Worm (Caenorhabditis elegans) whole organism, L4 larva: ENCODE measurements around the gene Y45F3A.4.

Experiments
- F10B5.3 ChIP-seq: sonication (generic microtip); optimal IDR thresholded peaks from 2 replicates; lab custom pipeline; 2016; ENCODE audit warnings: mild to moderate bottlenecking, missing genetic modification characterization, missing compliant biosample characterization
- F26F4.8 ChIP-seq: fragments of 200-800 bp; sonication (Bioruptor generic); conservative IDR thresholded peaks from 2 replicates; pipeline ENCODE4 v1.3.6; 2022; ENCODE audit warnings: missing genetic modification characterization, missing compliant biosample characterization
- Y105C5A.15 ChIP-seq: fragments of 200-800 bp; sonication (Bioruptor generic); IDR thresholded peaks from 2 replicates; pipeline ENCODE4 v1.3.6; 2022; ENCODE audit warnings: missing genetic modification characterization, missing compliant biosample characterization
- Y48G9A.11 ChIP-seq: fragments of 200-800 bp; sonication (Bioruptor generic); IDR thresholded peaks from 2 replicates; pipeline ENCODE4 v1.3.6; 2022; ENCODE audit warnings: missing genetic modification reagents, missing genetic modification characterization, missing compliant biosample characterization
- Y5F2A.4 ChIP-seq: fragments of 200-800 bp; sonication (Bioruptor generic); optimal IDR thresholded peaks from 2 replicates; lab custom pipeline; 2018; ENCODE audit warnings: mild to moderate bottlenecking, missing genetic modification characterization, missing compliant biosample characterization
- ZK337.2 ChIP-seq: fragments of 200-800 bp; sonication (Bioruptor generic); IDR thresholded peaks from 2 replicates; pipeline ENCODE4 v1.3.6; 2022; ENCODE audit warnings: missing genetic modification reagents, missing genetic modification characterization, missing compliant biosample characterization
- ama-1 ChIP-seq: fragments of 150-350 bp; optimal IDR thresholded peaks from 2 replicates; lab custom pipeline; 2014; ENCODE audit warnings: inconsistent platforms, mixed read lengths
- attf-4 ChIP-seq: sonication (generic microtip); optimal IDR thresholded peaks from 3 replicates; lab custom pipeline; 2017; ENCODE audit warnings: missing biosample characterization, missing genetic modification characterization
- ceh-20 ChIP-seq: fragments of 200-800 bp; sonication (Bioruptor generic); IDR thresholded peaks from 2 replicates; pipeline ENCODE4 v1.3.6; 2022; ENCODE audit warnings: missing genetic modification reagents, missing genetic modification characterization, missing compliant biosample characterization
- ceh-32 ChIP-seq: sonication (generic microtip); optimal IDR thresholded peaks from 2 replicates; lab custom pipeline; 2016; ENCODE audit warnings: mild to moderate bottlenecking, missing genetic modification characterization, missing compliant biosample characterization; ENCODE audit not compliant: poor library complexity
- ceh-44 ChIP-seq: fragments of 200-800 bp; sonication (Bioruptor generic); IDR thresholded peaks from 2 replicates; pipeline ENCODE4 v1.3.6; 2022; ENCODE audit warnings: missing genetic modification reagents, missing genetic modification characterization, missing compliant biosample characterization
- ces-1 ChIP-seq: fragments of 150-350 bp; sonication (generic microtip); optimal IDR thresholded peaks from 4 replicates; lab custom pipeline; 2014; ENCODE audit warnings: missing biosample characterization, missing genetic modification reagents, missing genetic modification characterization
- cey-2 ChIP-seq: sonication (generic microtip); optimal IDR thresholded peaks from 3 replicates; lab custom pipeline; 2017; ENCODE audit warnings: missing genetic modification characterization, mild to moderate bottlenecking, missing compliant biosample characterization, antibody characterized with exemption, borderline replicate concordance; ENCODE audit not compliant: insufficient read depth
- daf-16 ChIP-seq, 3 experiments: sonication (generic microtip); optimal IDR thresholded peaks; 2 replicates each; lab custom pipeline; 2016 to 2017; ENCODE audit warnings: missing genetic modification characterization in 3 of 3, missing genetic modification reagents in 3 of 3, mild to moderate bottlenecking in 2 of 3, missing compliant biosample characterization in 2 of 3, missing biosample characterization in 1 of 3, moderate library complexity in 1 of 3
- daf-8 ChIP-seq: fragments of 200-800 bp; sonication (Bioruptor generic); IDR thresholded peaks from 2 replicates; pipeline ENCODE4 v1.3.6; 2022; ENCODE audit warnings: missing genetic modification characterization, missing compliant biosample characterization
- dmd-8 ChIP-seq: fragments of 200-800 bp; sonication (Bioruptor generic); IDR thresholded peaks from 2 replicates; pipeline ENCODE4 v1.3.6; 2022; ENCODE audit warnings: missing genetic modification characterization, missing compliant biosample characterization
- dve-1 ChIP-seq: sonication (generic microtip); optimal IDR thresholded peaks from 2 replicates; lab custom pipeline; 2017; ENCODE audit warnings: antibody characterized with exemption, mild to moderate bottlenecking, missing genetic modification characterization, missing compliant biosample characterization; ENCODE audit not compliant: insufficient read depth
- egl-27 ChIP-seq: sonication (generic microtip); optimal IDR thresholded peaks from 3 replicates; lab custom pipeline; 2017; ENCODE audit warnings: missing biosample characterization, missing genetic modification reagents, missing genetic modification characterization
- hif-1 ChIP-seq, 2 experiments: sonication (generic microtip); optimal IDR thresholded peaks; 2 replicates each; lab custom pipeline; 2016 to 2017; ENCODE audit warnings: missing compliant biosample characterization in 2 of 2, missing genetic modification characterization in 2 of 2, missing genetic modification reagents in 2 of 2, missing genotype in 2 of 2, mild to moderate bottlenecking in 1 of 2
- hlh-30 ChIP-seq: sonication (generic microtip); optimal IDR thresholded peaks from 2 replicates; lab custom pipeline; 2017; ENCODE audit warnings: antibody characterized with exemption, mild to moderate bottlenecking, missing genetic modification characterization, missing compliant biosample characterization; ENCODE audit not compliant: insufficient read depth
- hmg-1.1 ChIP-seq: fragments of 200-800 bp; sonication (Bioruptor generic); IDR thresholded peaks from 2 replicates; pipeline ENCODE4 v1.3.6; 2022; ENCODE audit warnings: missing genetic modification reagents, missing genetic modification characterization, missing compliant biosample characterization
- jun-1 ChIP-seq: fragments of 150-350 bp; optimal IDR thresholded peaks from 2 replicates; lab custom pipeline; 2014; ENCODE audit warnings: missing biosample characterization, missing genetic modification reagents, missing genetic modification characterization
- lim-7 ChIP-seq: fragments of 200-800 bp; sonication (Bioruptor generic); IDR thresholded peaks from 2 replicates; pipeline ENCODE4 v1.3.6; 2022; ENCODE audit warnings: missing genetic modification characterization, missing compliant biosample characterization
- lin-1 ChIP-seq: fragments of 200-800 bp; sonication (Bioruptor generic); IDR thresholded peaks from 2 replicates; pipeline ENCODE4 v1.3.6; 2022; ENCODE audit warnings: missing genetic modification reagents, missing genetic modification characterization, missing compliant biosample characterization
- lin-15B ChIP-seq: fragments of 150-350 bp; sonication (generic microtip); optimal IDR thresholded peaks from 3 replicates; lab custom pipeline; 2014; ENCODE audit warnings: missing biosample characterization, missing genetic modification characterization
- lir-3 ChIP-seq: sonication (generic microtip); optimal IDR thresholded peaks from 2 replicates; lab custom pipeline; 2016; ENCODE audit warnings: mild to moderate bottlenecking, missing genetic modification characterization, missing compliant biosample characterization
- lsy-2 ChIP-seq, 2 experiments: fragments of 150-350 bp in 1 of 2; sonication (generic microtip) in 1 of 2; optimal IDR thresholded peaks; 2 replicates each; lab custom pipeline; 2014 to 2017; ENCODE audit warnings: missing biosample characterization in 2 of 2, missing genetic modification characterization in 2 of 2
- madf-5 ChIP-seq, 2 experiments: fragments of 200-800 bp; sonication (Bioruptor generic); IDR thresholded peaks; 2 replicates each; pipeline ENCODE4 v1.3.6; 2022; ENCODE audit warnings: missing compliant biosample characterization in 2 of 2, missing genetic modification characterization in 2 of 2
- mdl-1 ChIP-seq, 2 experiments: fragments of 150-350 bp in 1 of 2; sonication (generic microtip) in 1 of 2; optimal IDR thresholded peaks; 2 replicates each; lab custom pipeline; 2014 to 2017; ENCODE audit warnings: missing biosample characterization in 2 of 2, missing genetic modification characterization in 2 of 2
- mdt-29 ChIP-seq: fragments of 200-800 bp; sonication (Bioruptor generic); IDR thresholded peaks from 2 replicates; pipeline ENCODE4 v1.3.6; 2022; ENCODE audit warnings: missing genetic modification reagents, missing genetic modification characterization, missing compliant biosample characterization
- mxl-2 ChIP-seq: fragments of 200-800 bp; sonication (Bioruptor generic); conservative IDR thresholded peaks from 2 replicates; pipeline ENCODE4 v1.3.6; 2022; ENCODE audit warnings: missing genetic modification reagents, missing genetic modification characterization, missing compliant biosample characterization
- nhr-10 ChIP-seq: fragments of 150-350 bp; optimal IDR thresholded peaks from 2 replicates; lab custom pipeline; 2014; ENCODE audit warnings: missing biosample characterization, missing genetic modification characterization
- nhr-11 ChIP-seq: fragments of 150-350 bp; optimal IDR thresholded peaks from 2 replicates; lab custom pipeline; 2014; ENCODE audit warnings: missing biosample characterization, missing genetic modification characterization
- nhr-237 ChIP-seq: sonication (generic microtip); optimal IDR thresholded peaks from 2 replicates; lab custom pipeline; 2017; ENCODE audit warnings: missing biosample characterization, missing genetic modification characterization
- nhr-25 ChIP-seq: sonication (generic microtip); optimal IDR thresholded peaks from 2 replicates; lab custom pipeline; 2017; ENCODE audit warnings: missing genetic modification characterization, mild to moderate bottlenecking, missing compliant biosample characterization, antibody characterized with exemption, moderate library complexity, borderline replicate concordance; ENCODE audit not compliant: insufficient read depth
- nhr-28 ChIP-seq: fragments of 150-350 bp; optimal IDR thresholded peaks from 2 replicates; lab custom pipeline; 2014; ENCODE audit warnings: missing biosample characterization, missing genetic modification characterization
- nhr-42 ChIP-seq: fragments of 200-800 bp; sonication (Bioruptor generic); IDR thresholded peaks from 2 replicates; pipeline ENCODE4 v1.3.6; 2022; ENCODE audit warnings: missing genetic modification characterization, missing compliant biosample characterization
- nhr-48 ChIP-seq: sonication (generic microtip); optimal IDR thresholded peaks from 2 replicates; lab custom pipeline; 2016; ENCODE audit warnings: mild to moderate bottlenecking, missing genetic modification characterization, missing compliant biosample characterization
- rbr-2 ChIP-seq: sonication (generic microtip); optimal IDR thresholded peaks from 2 replicates; lab custom pipeline; 2016; ENCODE audit warnings: missing genotype, missing genetic modification characterization, missing compliant biosample characterization
- saeg-2 ChIP-seq: fragments of 200-800 bp; sonication (Bioruptor generic); IDR thresholded peaks from 2 replicates; pipeline ENCODE4 v1.3.6; 2022; ENCODE audit warnings: missing genetic modification reagents, missing genetic modification characterization, missing compliant biosample characterization
- sdz-12 ChIP-seq: fragments of 200-800 bp; sonication (Bioruptor generic); optimal IDR thresholded peaks from 2 replicates; lab custom pipeline; 2018; ENCODE audit warnings: mild to moderate bottlenecking, missing genetic modification characterization, missing compliant biosample characterization
- set-16 ChIP-seq: fragments of 200-800 bp; sonication (Bioruptor generic); IDR thresholded peaks from 2 replicates; pipeline ENCODE4 v1.3.6; 2022; ENCODE audit warnings: missing genetic modification reagents, missing genetic modification characterization, missing compliant biosample characterization
- skn-1 ChIP-seq: fragments of 150-350 bp; optimal IDR thresholded peaks from 2 replicates; lab custom pipeline; 2014; ENCODE audit warnings: missing biosample characterization, missing genetic modification characterization
- snpc-1.2 ChIP-seq: fragments of 200-800 bp; sonication (Bioruptor generic); IDR thresholded peaks from 2 replicates; pipeline ENCODE4 v1.3.6; 2022; ENCODE audit warnings: missing genetic modification reagents, missing genetic modification characterization, missing compliant biosample characterization
- spr-3 ChIP-seq: fragments of 200-800 bp; sonication (Bioruptor generic); optimal IDR thresholded peaks from 2 replicates; lab custom pipeline; 2018; ENCODE audit warnings: mild to moderate bottlenecking, missing genetic modification characterization, missing compliant biosample characterization
- unc-130 ChIP-seq: sonication (generic microtip); optimal IDR thresholded peaks from 2 replicates; lab custom pipeline; 2016; ENCODE audit warnings: missing genetic modification reagents, missing genetic modification characterization, missing compliant biosample characterization
- unc-39 ChIP-seq: sonication (generic microtip); optimal IDR thresholded peaks from 2 replicates; lab custom pipeline; 2017; ENCODE audit warnings: missing biosample characterization, missing genetic modification characterization
- zag-1 ChIP-seq: fragments of 150-350 bp; optimal IDR thresholded peaks from 2 replicates; lab custom pipeline; 2014; ENCODE audit warnings: missing biosample characterization, missing genetic modification characterization
- zip-11 ChIP-seq: fragments of 200-800 bp; sonication (Bioruptor generic); IDR thresholded peaks from 2 replicates; pipeline ENCODE4 v1.3.6; 2022; ENCODE audit warnings: missing genetic modification characterization, missing compliant biosample characterization
- zip-2 ChIP-seq: fragments of 150-350 bp; optimal IDR thresholded peaks from 2 replicates; lab custom pipeline; 2014; ENCODE audit warnings: missing biosample characterization, missing genetic modification characterization
- ztf-11 ChIP-seq: fragments of 150-350 bp; optimal IDR thresholded peaks from 2 replicates; lab custom pipeline; 2014; ENCODE audit warnings: missing biosample characterization, missing genetic modification characterization

Y45F3A.4 gene

DNA sequence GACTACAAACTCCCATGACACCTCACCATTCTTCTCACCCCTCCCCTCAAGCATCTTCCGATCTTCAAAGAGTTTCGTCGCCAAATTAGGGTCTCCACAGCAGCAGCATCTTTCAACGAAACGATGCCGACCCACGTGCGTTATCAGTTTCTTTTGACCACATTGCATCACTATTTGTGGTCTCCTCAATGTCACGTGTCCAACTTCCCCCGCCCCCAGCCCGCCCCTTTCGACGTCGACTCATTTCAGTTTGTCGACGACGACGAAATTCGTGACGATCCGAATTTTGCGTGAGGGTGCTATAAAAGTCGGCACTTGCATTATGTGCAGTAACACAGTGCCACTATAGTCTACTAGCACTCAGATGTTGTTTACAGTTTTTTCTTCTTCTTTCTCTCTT is 41.0 kb downstream of the Y45F3A.4 start (continued):
- no peak for TF ChIP-seq zag-1 (tag; lab: Kevin White, UChicago)
- TF ChIP-seq daf-16 (GFP tag; optimal IDR thresholded peaks at IDR 0.05; lab: Kevin White, UChicago), result no peak
- peak; percentile 41 for TF ChIP-seq daf-16 (tag; optimal IDR thresholded peaks at IDR 0.05; lab: Kevin White, UChicago)
- TF ChIP-seq lin-15B (tag; lab: Kevin White, UChicago), result no peak
- no peak for TF ChIP-seq Y5F2A.4 (GFP tag; lab: Kevin White, UChicago)
- TF ChIP-seq ama-1 (lab: Kevin White, UChicago), result no peak
- TF ChIP-seq ceh-44, result no peak
- TF ChIP-seq nhr-11 (tag; lab: Kevin White, UChicago), result no peak
- TF ChIP-seq Y105C5A.15 (GFP tag; lab: Robert Waterston, UW), result no peak
- TF ChIP-seq skn-1 (tag; lab: Kevin White, UChicago), result no peak
- no peak for TF ChIP-seq unc-39 (tag; lab: Kevin White, UChicago)
- TF ChIP-seq hlh-30 (tag; lab: Kevin White, UChicago), result peak; percentile 80
- TF ChIP-seq lin-1 (GFP tag; lab: Robert Waterston, UW), result 0 out of 2 replicates have a peak, but pooled peaks have one; percentile 23
- no peak for TF ChIP-seq nhr-25
- TF ChIP-seq ztf-11, result no peak
- no peak for TF ChIP-seq sdz-12 (GFP tag; lab: Kevin White, UChicago)
- TF ChIP-seq mxl-2 (GFP tag; lab: Robert Waterston, UW), result peak; percentile 73
- TF ChIP-seq unc-130 (GFP tag; lab: Kevin White, UChicago), result no peak
- TF ChIP-seq nhr-28 (tag; lab: Kevin White, UChicago), result peak; percentile 87
- no peak for TF ChIP-seq ceh-20 (GFP tag; lab: Robert Waterston, UW)
- TF ChIP-seq hmg-1.1 (GFP tag; lab: Robert Waterston, UW), result 0 out of 2 replicates have a peak, but pooled peaks have one; percentile 40
- TF ChIP-seq attf-4 (tag; lab: Kevin White, UChicago), result no peak
- peak; percentile 70 for TF ChIP-seq dve-1
- TF ChIP-seq ZK337.2, result no peak
- TF ChIP-seq daf-8, result no peak
- TF ChIP-seq nhr-10 (tag; lab: Kevin White, UChicago), result peak; percentile 12
- no peak for TF ChIP-seq spr-3 (GFP tag; lab: Kevin White, UChicago)
- no peak for TF ChIP-seq egl-27 (tag; lab: Kevin White, UChicago)
- peak; percentile 74 to 91 for TF ChIP-seq mdl-1 (tag; optimal IDR thresholded peaks at IDR 0.05; lab: Kevin White, UChicago)
- no peak for TF ChIP-seq jun-1 (tag; lab: Kevin White, UChicago)
- TF ChIP-seq F10B5.3 (tag; lab: Kevin White, UChicago), result no peak
- TF ChIP-seq mdt-29 (GFP tag; lab: Robert Waterston, UW), result peak; percentile 69
- no peak for TF ChIP-seq ceh-32
- no peak for TF ChIP-seq F26F4.8 (GFP tag; lab: Robert Waterston, UW)
- TF ChIP-seq ces-1 (GFP tag; lab: Kevin White, UChicago), result no peak
- no peak for TF ChIP-seq lsy-2 (tag; optimal IDR thresholded peaks at IDR 0.05; lab: Kevin White, UChicago)
- TF ChIP-seq dmd-8 (GFP tag; lab: Robert Waterston, UW), result no peak
- TF ChIP-seq lir-3 (tag; lab: Kevin White, UChicago), result no peak
- peak; percentile 45 for TF ChIP-seq nhr-48
- no peak for TF ChIP-seq snpc-1.2 (GFP tag; lab: Robert Waterston, UW)
- no peak for TF ChIP-seq zip-11
- no peak for TF ChIP-seq madf-5 (GFP tag; IDR thresholded peaks at IDR 0.05; lab: Robert Waterston, UW)
- no peak for TF ChIP-seq rbr-2 (tag; lab: Kevin White, UChicago)
- no peak for TF ChIP-seq nhr-237 (tag; lab: Kevin White, UChicago)
- TF ChIP-seq saeg-2, result 0 out of 2 replicates have a peak, but pooled peaks have one; percentile 44
- no peak for TF ChIP-seq cey-2 (tag; lab: Kevin White, UChicago)
- peak in 1 of 2 experiments; percentile 97 for TF ChIP-seq hif-1 (tag; optimal IDR thresholded peaks at IDR 0.05; lab: Kevin White, UChicago)
- peak; percentile 71 for TF ChIP-seq set-16 (GFP tag; lab: Robert Waterston, UW)
- no peak for TF ChIP-seq Y48G9A.11 (GFP tag; lab: Robert Waterston, UW)
- TF ChIP-seq lim-7 (GFP tag; lab: Robert Waterston, UW), result no peak
- TF ChIP-seq zip-2 (tag; lab: Kevin White, UChicago), result no peak
- TF ChIP-seq nhr-42 (GFP tag; lab: Robert Waterston, UW), result peak; percentile 57; the same call in 1 of the 2 replicates
